Fruit fly (Drosophila melanogaster): ENCODE results near the gene gammaCOP.

DNA sequence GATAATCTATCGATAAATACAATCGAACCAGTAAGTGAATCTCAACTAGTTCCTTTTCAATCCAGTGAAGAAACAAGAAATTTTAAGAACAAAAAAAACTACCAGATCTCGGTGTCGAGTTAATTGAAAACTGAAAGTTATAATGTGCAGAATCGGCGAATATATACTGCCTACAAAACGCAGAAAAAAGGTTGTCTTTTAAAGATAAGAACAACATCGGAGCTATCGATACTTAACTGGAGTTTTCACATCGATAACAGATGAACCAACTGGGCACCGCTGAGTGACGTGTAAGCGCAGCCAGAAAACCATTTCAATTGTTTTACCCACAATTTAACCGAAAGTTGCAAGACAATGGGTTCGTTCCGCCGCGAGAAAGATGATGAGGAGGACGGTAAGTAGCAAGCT lies at the start of gene gammaCOP:
- no peak for TF ChIP-seq CG8478 (optimal IDR thresholded peaks at IDR 0.05)
- no peak for TF ChIP-seq psq (optimal IDR thresholded peaks at IDR 0.05)
- TF ChIP-seq pan (optimal IDR thresholded peaks at IDR 0.05), result no peak
- TF ChIP-seq EcR (GFP tag; optimal IDR thresholded peaks at IDR 0.05), result no peak

All from whole organism.